Worm (Caenorhabditis elegans) whole organism, L4/young adult: ENCODE measurements around the gene pigg-1.

Experiments used
- W03F9.2 ChIP-seq: fragments of 150-350 bp; optimal IDR thresholded peaks from 2 replicates; lab custom pipeline; 2014; ENCODE audit warnings: missing biosample characterization, missing genetic modification characterization
- dao-5 ChIP-seq: sonication (generic microtip); optimal IDR thresholded peaks from 2 replicates; lab custom pipeline; 2016; ENCODE audit warnings: missing genotype, missing genetic modification characterization, moderate library complexity, missing compliant biosample characterization
- him-1 ChIP-seq: sonication (generic microtip); optimal IDR thresholded peaks from 2 replicates; lab custom pipeline; 2016; ENCODE audit warnings: missing genotype, missing genetic modification reagents, missing genetic modification characterization, missing compliant biosample characterization

pigg-1 gene

DNA sequence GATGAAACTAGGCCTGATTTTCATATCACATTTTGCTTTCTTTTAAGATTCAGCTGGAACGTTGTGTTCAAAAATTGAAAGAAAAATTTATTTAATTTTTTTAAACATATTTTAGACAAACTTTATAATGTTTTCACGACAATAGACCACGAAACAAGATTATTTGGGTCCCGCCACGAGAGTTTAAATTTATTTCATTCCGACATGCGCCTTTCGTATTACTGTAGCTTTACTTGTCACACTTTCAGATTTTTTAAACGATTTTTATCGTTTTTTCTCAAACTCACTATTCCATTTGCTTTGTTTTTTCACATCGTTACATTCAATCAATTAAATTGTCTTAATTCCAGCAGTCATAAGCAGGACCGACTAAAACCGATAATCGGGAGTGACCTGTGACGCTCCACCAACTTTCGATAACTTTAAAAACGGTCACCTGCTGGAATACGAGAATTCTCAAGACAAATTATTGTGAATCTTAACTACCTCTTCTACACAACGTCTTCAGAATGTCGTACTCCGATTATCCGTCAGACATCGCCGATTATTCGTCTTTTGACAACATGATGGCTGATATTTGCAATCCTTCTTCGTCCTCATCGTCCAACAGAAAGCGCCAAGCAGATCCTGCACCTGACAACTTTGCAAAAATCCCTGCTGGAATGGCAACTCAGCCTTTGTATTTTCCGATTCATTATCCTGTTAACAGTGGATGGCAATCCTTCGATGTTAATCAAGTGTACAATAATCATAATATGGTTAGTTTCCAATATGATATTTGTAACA lies 6.0 kb downstream of the pigg-1 start, which contains the start of gene aptf-3:
aptf-3 (plus strand) TSS at position 351 of the 786 bp plus-strand sequence.
- TF ChIP-seq him-1 (no peak), dao-5 (tag; lab: Kevin White, UChicago) (no peak), W03F9.2 (tag; lab: Kevin White, UChicago) (no peak)

DNA sequence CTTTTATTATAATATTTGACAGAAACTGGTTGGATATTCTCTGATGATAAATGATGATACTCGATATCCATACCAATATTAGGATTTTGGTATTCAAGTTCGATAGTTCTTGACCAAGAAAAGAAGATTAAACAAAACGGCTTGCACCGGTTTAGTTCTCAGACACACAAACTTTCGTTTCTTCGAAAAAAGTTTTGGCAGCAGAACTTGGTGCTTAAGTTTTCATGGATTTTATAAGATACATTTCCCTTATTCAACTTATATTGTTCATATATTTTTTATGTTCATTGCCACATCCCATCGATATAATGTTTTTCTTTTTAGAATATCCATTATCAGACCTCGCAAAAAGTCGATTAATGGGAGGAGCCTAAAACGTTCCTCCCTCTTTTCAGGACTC lies 9.4 kb downstream of the pigg-1 start, which contains the start of gene aptf-4:
aptf-4 (plus strand) TSS at position 301 of the 400 bp plus-strand sequence.
- no peak for TF ChIP-seq W03F9.2 (tag; lab: Kevin White, UChicago)
- no peak for TF ChIP-seq him-1
- TF ChIP-seq dao-5 (tag; lab: Kevin White, UChicago) = no peak

ce11 chrII:8589227-8589626 lies 10.8 kb downstream of the pigg-1 start:
- TF ChIP-seq W03F9.2 (tag; lab: Kevin White, UChicago) (no peak), dao-5 (tag; lab: Kevin White, UChicago) (no peak), him-1 (no peak)

- no peak for TF ChIP-seq W03F9.2 (tag; lab: Kevin White, UChicago)
- TF ChIP-seq dao-5 (tag; lab: Kevin White, UChicago) = no peak
- no peak for TF ChIP-seq him-1
These were observed 11.6 kb downstream of the pigg-1 start for ce11 chrII:8588442-8588841.

DNA sequence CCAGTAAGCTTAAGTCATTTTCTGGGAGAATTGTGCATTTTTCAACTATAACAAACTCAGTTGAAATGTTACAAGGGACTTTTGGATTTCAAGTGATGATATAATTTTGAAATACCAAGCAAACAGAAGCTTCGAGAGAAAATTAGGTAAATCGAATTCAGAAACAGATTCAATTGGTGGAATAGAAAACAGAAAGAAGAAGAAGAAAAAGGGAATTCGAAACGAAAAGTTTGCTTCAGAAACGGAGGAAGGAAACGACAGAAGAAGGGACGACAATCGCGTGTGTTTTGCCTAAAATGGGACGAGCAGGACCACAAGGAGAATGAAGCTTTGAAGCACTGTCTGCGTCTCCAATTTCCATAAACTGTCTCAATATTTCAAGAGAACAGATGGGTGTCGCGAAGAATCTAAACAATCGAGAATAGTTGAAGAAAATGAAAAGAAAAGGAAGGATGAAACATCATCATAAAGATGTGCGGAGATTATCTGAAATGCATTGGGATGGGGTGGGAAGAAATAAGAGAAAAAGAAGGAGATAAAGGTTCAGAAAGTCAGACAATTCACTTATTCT lies 12.3 kb downstream of the pigg-1 start:
- TF ChIP-seq him-1 = no peak
- no peak for TF ChIP-seq dao-5 (tag; lab: Kevin White, UChicago)
- TF ChIP-seq W03F9.2 (tag; lab: Kevin White, UChicago) = no peak

ce11 chrII:8585921-8586320 lies 14.1 kb downstream of the pigg-1 start:
- no peak for TF ChIP-seq dao-5 (tag; lab: Kevin White, UChicago)
- TF ChIP-seq W03F9.2 (tag; lab: Kevin White, UChicago) = no peak
- no peak for TF ChIP-seq him-1

- TF ChIP-seq dao-5 (tag; lab: Kevin White, UChicago) = no peak
These were observed 14.9 kb downstream of the pigg-1 start, which contains the start of gene F54C9.11 for ce11 chrII:8585036-8585627. F54C9.11 (minus strand) TSS chrII:8585086.

- TF ChIP-seq W03F9.2 (tag; lab: Kevin White, UChicago) (no peak), him-1 (no peak), dao-5 (tag; lab: Kevin White, UChicago) (no peak)
These were observed 17.0 kb downstream of the pigg-1 start for ce11 chrII:8583035-8583434.

DNA sequence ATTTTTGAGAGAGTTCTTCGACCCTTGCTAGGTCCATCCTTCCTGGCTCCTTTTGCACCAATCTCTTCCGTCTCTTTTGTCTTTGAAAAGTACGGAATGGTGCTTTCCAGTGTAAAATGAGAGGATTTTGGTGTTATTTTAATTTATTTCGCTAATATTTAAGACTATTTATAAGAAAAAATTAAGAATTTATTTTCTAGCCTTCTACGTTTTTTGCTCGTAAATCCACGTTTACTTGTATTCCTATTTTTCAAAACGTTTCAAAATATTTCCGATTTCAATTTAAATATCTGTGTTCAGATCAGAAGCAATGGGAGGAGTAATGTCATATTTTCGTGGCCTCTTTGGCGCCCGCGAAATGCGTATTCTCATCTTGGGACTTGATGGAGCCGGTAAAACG lies 18.4 kb downstream of the pigg-1 start, which contains the start of gene arl-1:
arl-1 (plus strand) TSS at position 301 of the 400 bp plus-strand sequence.
- no peak for TF ChIP-seq dao-5 (tag; lab: Kevin White, UChicago)
- no peak for TF ChIP-seq him-1
- TF ChIP-seq W03F9.2 (tag; lab: Kevin White, UChicago) = no peak

- TF ChIP-seq him-1 (no peak), W03F9.2 (tag; lab: Kevin White, UChicago) (no peak), dao-5 (tag; lab: Kevin White, UChicago) (no peak)
These were observed 22.5 kb downstream of the pigg-1 start, which contains the start of gene F54C9.9 for ce11 chrII:8577509-8578099. F54C9.9 (plus strand) TSS chrII:8578049.

- TF ChIP-seq him-1 (no peak), dao-5 (tag; lab: Kevin White, UChicago) (no peak), W03F9.2 (tag; lab: Kevin White, UChicago) (no peak)
These were observed 24.9 kb downstream of the pigg-1 start, which contains the start of gene puf-5 for ce11 chrII:8575184-8575583. puf-5 (plus strand) TSS chrII:8575541.

DNA sequence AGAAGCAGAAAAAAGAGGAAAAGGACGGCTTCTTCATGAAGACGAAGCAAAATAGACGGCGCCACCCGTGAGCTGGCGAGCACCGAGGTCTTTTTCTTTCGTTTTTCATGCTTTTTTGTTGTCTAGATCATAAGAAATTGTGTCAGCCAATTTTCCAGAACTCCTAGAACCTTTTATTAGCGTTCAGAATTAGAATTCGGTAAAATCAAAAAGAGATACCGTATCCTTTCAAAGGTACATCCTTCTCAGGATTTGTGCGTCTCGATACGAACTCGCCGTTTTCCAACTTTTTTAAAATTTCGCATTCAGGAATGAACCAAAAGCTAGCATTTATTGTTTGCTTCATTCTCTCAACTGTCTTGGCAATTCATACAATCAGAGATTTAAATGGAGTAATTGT lies 27.0 kb downstream of the pigg-1 start, which contains the start of gene F54C9.7:
F54C9.7 (plus strand) TSS at position 301 of the 400 bp plus-strand sequence.
- no peak for TF ChIP-seq dao-5 (tag; lab: Kevin White, UChicago)
- no peak for TF ChIP-seq W03F9.2 (tag; lab: Kevin White, UChicago)
- TF ChIP-seq him-1 = no peak

DNA sequence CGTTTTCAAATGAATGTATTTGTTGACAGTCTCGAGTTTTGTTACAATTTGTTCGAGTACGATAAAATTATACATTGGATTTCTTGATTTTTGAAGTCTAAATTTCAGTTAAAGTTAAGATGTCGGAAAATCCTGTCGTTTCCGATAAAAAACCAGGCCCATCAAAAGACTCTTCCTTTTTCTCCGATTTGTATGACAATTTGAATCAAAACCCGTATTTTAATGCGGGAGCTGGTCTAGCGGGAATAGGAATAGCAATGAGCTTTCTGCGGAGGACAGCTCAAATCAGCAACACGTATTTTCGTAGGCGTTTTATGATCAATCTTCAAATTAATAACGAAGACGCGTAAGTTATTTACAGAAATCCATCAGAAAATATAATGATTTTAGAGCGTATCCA lies 29.1 kb downstream of the pigg-1 start, which contains the start of gene bcs-1:
bcs-1 (plus strand) TSS at position 109 of the 400 bp plus-strand sequence.
- TF ChIP-seq him-1 (no peak), W03F9.2 (tag; lab: Kevin White, UChicago) (no peak), dao-5 (tag; lab: Kevin White, UChicago) (no peak)
